Fruit fly (Drosophila melanogaster): ENCODE measurements around the gene CG1582.

Gene CG1582

dm6 chrX:10844807-10845206, 54.3 kb downstream of the CG1582 start, which contains the start of gene CG32669:
Gene CG32669 (minus strand): TSS chrX:10845081.
- TF ChIP-seq Myc (optimal IDR thresholded peaks at IDR 0.05) (no peak), psq (optimal IDR thresholded peaks at IDR 0.05) (no peak), h (optimal IDR thresholded peaks at IDR 0.05) (no peak), Sin3A (optimal IDR thresholded peaks at IDR 0.05) (no peak), ttk (optimal IDR thresholded peaks at IDR 0.05) (no peak), insv (optimal IDR thresholded peaks at IDR 0.05) (no peak)
